Fruit fly (Drosophila melanogaster) whole organism, pupa: ENCODE measurements around the gene mge.

Experiments used
- CG10348 ChIP-seq: fragments of 200-800 bp; sonication (Bioruptor generic); IDR thresholded peaks from 2 replicates; pipeline ENCODE4 v1.3.6; 2022; ENCODE audit warnings: missing biosample characterization, missing genetic modification characterization
- CG12605 ChIP-seq: fragments of 200-800 bp; sonication (Bioruptor generic); IDR thresholded peaks from 2 replicates; pipeline ENCODE4 v1.3.6; 2022; ENCODE audit warnings: missing biosample characterization, missing genetic modification characterization
- CG13204 ChIP-seq: fragments of 200-800 bp; sonication (Bioruptor generic); optimal IDR thresholded peaks from 2 replicates; lab custom pipeline; 2018; ENCODE audit warnings: missing biosample characterization, mild to moderate bottlenecking, missing genetic modification characterization, moderate library complexity
- CG14655 ChIP-seq: fragments of 200-800 bp; sonication (Bioruptor generic); optimal IDR thresholded peaks from 3 replicates; lab custom pipeline; 2017; ENCODE audit warnings: mild to moderate bottlenecking, missing biosample characterization, missing genetic modification reagents, missing genetic modification characterization
- CG15710 ChIP-seq: fragments of 200-800 bp; sonication (Bioruptor generic); optimal IDR thresholded peaks from 2 replicates; lab custom pipeline; 2018; ENCODE audit warnings: missing biosample characterization, mild to moderate bottlenecking, missing genetic modification characterization, moderate library complexity
- CG17806 ChIP-seq: fragments of 200-800 bp; sonication (Bioruptor generic); optimal IDR thresholded peaks from 2 replicates; lab custom pipeline; 2018; ENCODE audit warnings: missing biosample characterization, mild to moderate bottlenecking, missing genetic modification characterization, moderate library complexity
- CG32121 ChIP-seq: fragments of 200-800 bp; sonication (Bioruptor generic); IDR thresholded peaks from 2 replicates; pipeline ENCODE4 v1.3.6; 2022; ENCODE audit warnings: missing biosample characterization, missing genetic modification characterization
- CG34367 ChIP-seq: fragments of 200-800 bp; sonication (Bioruptor generic); optimal IDR thresholded peaks from 2 replicates; lab custom pipeline; 2018; ENCODE audit warnings: missing biosample characterization, mild to moderate bottlenecking, missing genetic modification characterization
- CG4496 ChIP-seq: fragments of 200-800 bp; sonication (Bioruptor generic); IDR thresholded peaks from 3 replicates; pipeline ENCODE4 v1.3.6; 2022; ENCODE audit warnings: missing biosample characterization, missing genetic modification characterization
- CG8159 ChIP-seq: fragments of 200-800 bp; sonication (Bioruptor generic); optimal IDR thresholded peaks from 3 replicates; lab custom pipeline; 2018; ENCODE audit warnings: missing biosample characterization, mild to moderate bottlenecking, missing genetic modification characterization, moderate library complexity
- CG8301 ChIP-seq: fragments of 200-800 bp; sonication (Bioruptor generic); optimal IDR thresholded peaks from 2 replicates; lab custom pipeline; 2018; ENCODE audit warnings: missing biosample characterization, mild to moderate bottlenecking, missing genetic modification characterization
- CG9948 ChIP-seq: fragments of 200-800 bp; sonication (Bioruptor generic); optimal IDR thresholded peaks from 2 replicates; lab custom pipeline; 2018; ENCODE audit warnings: missing biosample characterization, mild to moderate bottlenecking, missing genetic modification characterization, moderate library complexity
- D1 ChIP-seq: fragments of 200-800 bp; sonication (Bioruptor generic); optimal IDR thresholded peaks from 2 replicates; lab custom pipeline; 2018; ENCODE audit warnings: missing biosample characterization, mild to moderate bottlenecking, missing genetic modification characterization, moderate library complexity
- EcR ChIP-seq: fragments of 200-800 bp; sonication (Bioruptor generic); optimal IDR thresholded peaks from 3 replicates; lab custom pipeline; 2019; ENCODE audit warnings: missing biosample characterization, missing genetic modification characterization, mild to moderate bottlenecking, moderate library complexity, missing genetic modification reagents
- Ets98B ChIP-seq: fragments of 200-800 bp; sonication (Bioruptor generic); IDR thresholded peaks from 2 replicates; pipeline ENCODE4 v1.3.6; 2022; ENCODE audit warnings: missing biosample characterization, missing genetic modification characterization
- Pif1A ChIP-seq: fragments of 200-800 bp; sonication (Bioruptor generic); optimal IDR thresholded peaks from 3 replicates; lab custom pipeline; 2016; ENCODE audit warnings: missing biosample characterization, missing genetic modification characterization
- Pif1B ChIP-seq: fragments of 200-800 bp; sonication (Bioruptor generic); optimal IDR thresholded peaks from 3 replicates; lab custom pipeline; 2016; ENCODE audit warnings: missing biosample characterization, missing genetic modification characterization
- Snoo ChIP-seq: fragments of 200-800 bp; sonication (Bioruptor generic); optimal IDR thresholded peaks from 3 replicates; lab custom pipeline; 2017; ENCODE audit warnings: missing biosample characterization, mild to moderate bottlenecking, missing genetic modification characterization, inconsistent platforms
- fd96Ca ChIP-seq: fragments of 200-800 bp; sonication (Bioruptor generic); IDR thresholded peaks from 3 replicates; pipeline ENCODE4 v1.3.6; 2022; ENCODE audit warnings: missing biosample characterization, missing genetic modification characterization
- gl ChIP-seq: fragments of 200-800 bp; sonication (Bioruptor generic); optimal IDR thresholded peaks from 2 replicates; lab custom pipeline; 2018; ENCODE audit warnings: missing biosample characterization, mild to moderate bottlenecking, missing genetic modification characterization
- rn ChIP-seq: fragments of 200-800 bp; sonication (Bioruptor generic); IDR thresholded peaks from 2 replicates; pipeline ENCODE4 v1.3.6; 2022; ENCODE audit warnings: missing biosample characterization, missing genetic modification characterization

Gene mge

DNA sequence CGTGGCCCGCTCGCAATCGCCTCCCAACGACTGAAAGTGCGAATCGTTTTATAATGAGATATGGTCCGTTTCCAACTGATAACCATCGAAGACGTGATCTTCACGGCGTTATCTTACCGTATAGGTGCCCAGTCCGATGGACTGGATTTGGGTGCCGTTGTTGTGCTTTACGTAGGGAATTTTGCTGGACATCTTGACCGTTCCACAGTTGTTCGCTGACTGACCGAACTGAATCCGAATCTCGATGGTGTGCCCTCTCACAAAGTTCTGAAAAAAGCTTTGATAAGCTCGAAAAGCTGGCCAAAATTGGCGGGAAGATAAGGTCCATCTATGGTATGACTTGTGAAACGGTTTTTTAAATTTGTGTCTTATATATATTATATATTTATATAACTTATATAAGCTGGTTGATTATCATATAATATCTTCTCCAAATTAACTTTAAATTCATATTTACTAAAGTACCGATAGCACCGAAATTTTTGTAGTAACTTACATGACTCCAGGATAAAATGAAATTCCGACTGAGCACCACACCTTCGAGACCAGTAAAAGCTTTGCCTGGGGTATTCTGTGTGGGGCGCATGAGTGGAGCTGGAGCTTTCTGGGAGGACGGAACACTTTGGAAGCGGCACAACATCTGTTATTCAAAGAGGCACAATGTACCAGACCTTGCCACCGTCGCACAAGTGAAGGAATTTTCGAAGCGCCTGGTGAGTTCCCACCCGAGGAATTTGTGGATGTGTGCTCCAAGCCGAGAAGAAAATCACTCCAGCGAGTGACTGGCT lies 32.7 kb upstream of the mge start, which contains the start of the genes CG10863 and CG14982:
Gene CG10863, minus strand, starts transcription at position 225 of the 788 bp plus-strand sequence.
Gene CG14982, plus strand, starts transcription at position 470 of the 788 bp plus-strand sequence.
- peak; percentile 25 for TF ChIP-seq EcR (GFP tag; lab: Kevin White, UChicago)
- peak; percentile 5 for TF ChIP-seq Snoo (tag; lab: Kevin White, UChicago)
- TF ChIP-seq CG12605 (GFP tag; lab: Robert Waterston, UW): peak; percentile 70
- no peak for TF ChIP-seq CG10348 (GFP tag; lab: Robert Waterston, UW)
- TF ChIP-seq CG15710 (tag; lab: Kevin White, UChicago): no peak
- TF ChIP-seq CG4496 (GFP tag; lab: Robert Waterston, UW): 0 out of 3 replicates have a peak, but pooled peaks have one; percentile 37
- peak; percentile 4 for TF ChIP-seq CG8159
- TF ChIP-seq fd96Ca (GFP tag; lab: Robert Waterston, UW): peak; percentile 8; the same call in 1 of the 3 replicates
- TF ChIP-seq gl (tag; lab: Kevin White, UChicago): no peak

DNA sequence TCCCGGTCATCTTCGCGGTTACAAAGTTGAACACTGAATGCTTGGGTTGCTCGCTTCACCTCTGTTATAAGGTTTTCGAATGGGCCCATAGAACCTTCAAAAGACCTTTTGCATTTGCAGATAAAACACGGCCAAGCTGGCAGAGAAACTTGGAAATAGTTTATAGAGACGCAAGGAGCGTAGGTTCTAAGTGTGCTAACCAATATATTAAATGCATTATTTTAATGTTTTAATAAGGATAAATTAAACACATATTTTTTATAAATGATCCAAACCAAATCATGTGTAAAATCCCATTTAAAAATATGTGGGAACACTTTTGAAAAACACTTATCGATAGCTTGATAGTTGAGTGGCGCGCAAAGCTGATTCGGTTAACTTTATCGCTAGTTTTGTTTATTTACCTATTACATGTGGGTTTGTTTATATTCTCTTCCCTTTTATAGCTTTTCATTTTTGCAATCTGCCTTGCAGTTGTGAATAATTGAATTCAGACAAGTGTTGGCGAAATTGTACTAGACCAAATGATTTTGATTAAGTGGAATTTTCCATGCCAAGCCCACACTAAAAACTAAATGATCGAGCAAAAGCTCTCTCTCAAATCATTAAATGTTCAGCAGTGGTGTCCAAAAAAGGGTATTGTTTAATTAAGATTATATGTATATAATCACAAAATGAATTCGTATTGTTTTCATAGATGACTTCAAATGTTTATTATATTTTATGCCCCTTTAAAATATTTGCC lies 30.5 kb upstream of the mge start, which contains the start of gene CG12766:
Gene CG12766, minus strand, starts transcription at position 51 of the 745 bp plus-strand sequence.
- TF ChIP-seq D1: no peak
- no peak for TF ChIP-seq CG13204 (GFP tag; lab: Kevin White, UChicago)
- peak; percentile 52 for TF ChIP-seq CG32121 (GFP tag; lab: Robert Waterston, UW)
- TF ChIP-seq CG4496 (GFP tag; lab: Robert Waterston, UW): peak; percentile 80
- TF ChIP-seq CG12605 (GFP tag; lab: Robert Waterston, UW): peak; percentile 55
- no peak for TF ChIP-seq CG15710 (tag; lab: Kevin White, UChicago)
- TF ChIP-seq Ets98B (GFP tag; lab: Robert Waterston, UW): peak; percentile 21; the same call in 1 of the 2 replicates
- TF ChIP-seq EcR (GFP tag; lab: Kevin White, UChicago): no peak

DNA sequence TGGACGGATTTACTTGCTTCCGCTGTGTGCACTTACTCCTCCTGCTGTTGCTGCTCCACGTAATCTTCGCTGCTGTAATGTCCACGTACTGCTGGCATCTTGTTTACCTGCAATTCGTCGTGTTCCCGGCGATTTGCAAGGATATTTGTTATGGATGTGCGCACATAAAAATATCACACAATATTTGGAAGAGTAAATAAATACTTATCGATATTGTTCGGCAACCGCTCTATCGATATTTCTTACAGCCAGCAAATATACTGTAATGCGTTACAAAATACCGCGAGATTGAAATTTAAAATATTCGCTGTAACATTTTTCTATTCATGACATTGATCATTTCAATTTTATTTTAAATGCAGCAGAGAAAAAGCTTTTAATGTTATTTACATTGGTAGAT lies 28.1 kb upstream of the mge start, which contains the start of gene CG10866:
Gene CG10866, minus strand, starts transcription at position 187 of the 400 bp plus-strand sequence.
- TF ChIP-seq CG14655 (GFP tag; lab: Kevin White, UChicago): no peak
- TF ChIP-seq CG12605 (GFP tag; lab: Robert Waterston, UW): no peak
- TF ChIP-seq EcR (GFP tag; lab: Kevin White, UChicago): no peak
- TF ChIP-seq CG8301: no peak
- no peak for TF ChIP-seq CG10348 (GFP tag; lab: Robert Waterston, UW)
- no peak for TF ChIP-seq fd96Ca (GFP tag; lab: Robert Waterston, UW)
- TF ChIP-seq CG34367 (tag; lab: Kevin White, UChicago): no peak
- TF ChIP-seq CG32121 (GFP tag; lab: Robert Waterston, UW): no peak
- no peak for TF ChIP-seq Pif1B (GFP tag; lab: Kevin White, UChicago)
- TF ChIP-seq CG4496 (GFP tag; lab: Robert Waterston, UW): no peak
- TF ChIP-seq CG17806 (tag; lab: Kevin White, UChicago): no peak
- TF ChIP-seq Snoo (tag; lab: Kevin White, UChicago): no peak
- no peak for TF ChIP-seq CG8159
- no peak for TF ChIP-seq CG15710 (tag; lab: Kevin White, UChicago)
- TF ChIP-seq gl (tag; lab: Kevin White, UChicago): no peak
- TF ChIP-seq, all 21 proteins: peak for 0

DNA sequence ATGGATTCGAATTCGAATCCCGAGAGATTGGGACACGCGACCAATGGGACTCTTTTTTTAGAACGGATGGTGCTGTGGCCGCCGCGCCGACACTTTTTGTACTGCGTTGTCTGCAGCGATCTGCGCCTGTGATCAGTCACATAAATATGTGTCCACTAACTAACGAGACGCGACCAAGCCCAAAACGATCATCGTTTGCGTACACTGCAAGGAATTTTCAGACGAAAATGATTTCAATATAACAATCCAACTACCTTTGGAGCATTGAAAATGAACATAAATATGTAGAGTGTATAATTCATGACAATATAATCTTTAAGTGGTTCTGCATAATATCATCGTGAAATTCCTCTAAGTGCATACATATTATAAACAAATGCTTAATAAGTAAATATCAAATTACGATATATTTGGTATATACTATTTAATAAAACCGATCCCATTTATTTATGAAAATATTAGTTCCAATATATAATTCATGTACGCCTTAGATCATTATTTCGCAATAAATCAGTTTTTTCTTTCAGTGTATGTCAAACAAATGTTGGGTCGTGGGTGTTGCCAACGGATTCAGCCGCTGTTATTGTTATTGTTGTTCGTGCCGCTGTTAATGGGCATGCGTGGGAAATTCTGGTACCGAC lies 26.0 kb upstream of the mge start, which contains the start of gene Eip63F-1:
Gene Eip63F-1, minus strand, starts transcription at position 51 of the 641 bp plus-strand sequence.
- TF ChIP-seq Ets98B (GFP tag; lab: Robert Waterston, UW): peak; percentile 45; the same call in 1 of the 2 replicates
- peak; percentile 55 for TF ChIP-seq CG32121 (GFP tag; lab: Robert Waterston, UW)
- no peak for TF ChIP-seq Snoo (tag; lab: Kevin White, UChicago)
- no peak for TF ChIP-seq CG13204 (GFP tag; lab: Kevin White, UChicago)
- no peak for TF ChIP-seq CG9948 (tag; lab: Kevin White, UChicago)
- TF ChIP-seq rn (GFP tag; lab: Robert Waterston, UW): no peak
- no peak for TF ChIP-seq CG10348 (GFP tag; lab: Robert Waterston, UW)
- TF ChIP-seq CG8301: peak; percentile 57
- no peak for TF ChIP-seq CG14655 (GFP tag; lab: Kevin White, UChicago)
- TF ChIP-seq CG12605 (GFP tag; lab: Robert Waterston, UW): no peak; the same call in 1 of the 2 replicates
- no peak for TF ChIP-seq CG8159
- TF ChIP-seq CG4496 (GFP tag; lab: Robert Waterston, UW): no peak
- TF ChIP-seq gl (tag; lab: Kevin White, UChicago): no peak
- no peak for TF ChIP-seq Pif1B (GFP tag; lab: Kevin White, UChicago)
- TF ChIP-seq CG17806 (tag; lab: Kevin White, UChicago): no peak
- no peak for TF ChIP-seq CG15710 (tag; lab: Kevin White, UChicago)
- TF ChIP-seq fd96Ca (GFP tag; lab: Robert Waterston, UW): no peak
- TF ChIP-seq EcR (GFP tag; lab: Kevin White, UChicago): no peak
- no peak for TF ChIP-seq D1
- no peak for TF ChIP-seq CG34367 (tag; lab: Kevin White, UChicago)
- no peak for TF ChIP-seq Pif1A (GFP tag; lab: Kevin White, UChicago)
